Fruit fly (Drosophila melanogaster): ENCODE results near the gene CG6707.
A peak's percentile ranks its signal among the peaks of the same experiment; 100 is the strongest.

Gene CG6707

DNA sequence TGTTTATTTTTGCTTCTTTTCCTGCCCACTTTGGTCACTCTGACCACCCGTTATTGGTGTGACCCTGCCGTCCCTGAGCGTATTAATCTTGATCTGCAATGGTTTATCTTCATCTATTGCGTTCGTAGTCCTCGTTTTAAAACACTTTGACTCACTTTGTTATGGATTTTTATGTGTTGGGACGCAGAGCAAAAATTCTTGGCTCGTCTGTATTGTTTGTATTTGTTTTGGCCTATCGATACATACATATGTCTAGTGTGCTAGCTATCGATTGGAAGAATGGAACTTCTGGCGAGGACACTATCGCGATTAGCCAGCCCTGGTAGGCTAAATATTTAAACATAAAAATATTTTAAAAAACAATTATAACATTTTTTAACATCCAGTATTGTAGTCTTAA lies 38.8 kb downstream of the CG6707 start, which contains the start of gene CG10809:
Gene CG10809, minus strand, starts transcription at position 266 of the 400 bp plus-strand sequence.
- TF ChIP-seq hbn (GFP tag; IDR thresholded peaks at IDR 0.05; ENCODE audit: partially characterized antibody), result peak; percentile 79
- no peak for TF ChIP-seq CG4404 (GFP tag; IDR thresholded peaks at IDR 0.05)
- peak; percentile 64 for TF ChIP-seq CG8924 (tag; optimal IDR thresholded peaks at IDR 0.05)
- TF ChIP-seq CG17385 (GFP tag; optimal IDR thresholded peaks at IDR 0.05), result peak; percentile 6
- no peak for TF ChIP-seq dysf (GFP tag; IDR thresholded peaks at IDR 0.05)
- TF ChIP-seq CG11723 (GFP tag; optimal IDR thresholded peaks at IDR 0.05), result no peak
- peak; percentile 80 for TF ChIP-seq row (GFP tag; IDR thresholded peaks at IDR 0.05)
- peak; percentile 72 for TF ChIP-seq gfzf (GFP tag; optimal IDR thresholded peaks at IDR 0.05)
- TF ChIP-seq amos (GFP tag; IDR thresholded peaks at IDR 0.05; ENCODE audit: partially characterized antibody), result peak; percentile 96
- TF ChIP-seq ftz-f1 (GFP tag; optimal IDR thresholded peaks at IDR 0.05), result no peak
- TF ChIP-seq odd (GFP tag; optimal IDR thresholded peaks at IDR 0.05), result no peak
- TF ChIP-seq az2 (GFP tag; optimal IDR thresholded peaks at IDR 0.05), result no peak
- no peak for TF ChIP-seq salm (tag; optimal IDR thresholded peaks at IDR 0.05)
- TF ChIP-seq CG17802 (tag; optimal IDR thresholded peaks at IDR 0.05), result no peak
- TF ChIP-seq CG2120 (GFP tag; optimal IDR thresholded peaks at IDR 0.05), result peak; percentile 55
- no peak for TF ChIP-seq CG10321 (GFP tag; IDR thresholded peaks at IDR 0.05)
- peak; percentile 87 for TF ChIP-seq CG15514 (GFP tag; optimal IDR thresholded peaks at IDR 0.05)
- TF ChIP-seq sc (optimal IDR thresholded peaks at IDR 0.05), result no peak
- no peak for TF ChIP-seq sc (GFP tag; optimal IDR thresholded peaks at IDR 0.05)
- TF ChIP-seq MBD-R2 (GFP tag; IDR thresholded peaks at IDR 0.05), result peak; percentile 76
- TF ChIP-seq CG15696 (tag; optimal IDR thresholded peaks at IDR 0.05), result peak; percentile 42
- peak; percentile 34 for TF ChIP-seq CG8290 (GFP tag; optimal IDR thresholded peaks at IDR 0.05)
- TF ChIP-seq CG8290 (tag; optimal IDR thresholded peaks at IDR 0.05), result no peak
- TF ChIP-seq oc (tag; optimal IDR thresholded peaks at IDR 0.05), result no peak
- TF ChIP-seq Max (GFP tag; optimal IDR thresholded peaks at IDR 0.05), result peak; percentile 44
- TF ChIP-seq Side (GFP tag; optimal IDR thresholded peaks at IDR 0.05), result no peak
- peak; percentile 43 for TF ChIP-seq CG3995 (GFP tag; optimal IDR thresholded peaks at IDR 0.05)
- peak; percentile 88 for TF ChIP-seq CG9797 (GFP tag; optimal IDR thresholded peaks at IDR 0.05)
- TF ChIP-seq CG34224 (GFP tag; IDR thresholded peaks at IDR 0.05; ENCODE audit: partially characterized antibody), result peak; percentile 92
- TF ChIP-seq CG3847 (GFP tag; IDR thresholded peaks at IDR 0.05), result peak; percentile 22; the same call in 1 of the 2 replicates
- TF ChIP-seq exex (tag; optimal IDR thresholded peaks at IDR 0.05), result peak; percentile 8
- TF ChIP-seq CG2116 (GFP tag; optimal IDR thresholded peaks at IDR 0.05), result peak; percentile 85
- no peak for TF ChIP-seq E2f1 (GFP tag; IDR thresholded peaks at IDR 0.05)
- TF ChIP-seq CG5953 (GFP tag; IDR thresholded peaks at IDR 0.05), result no peak
- peak; percentile 95 for TF ChIP-seq CG16813 (GFP tag; IDR thresholded peaks at IDR 0.05; ENCODE audit: partially characterized antibody)
- TF ChIP-seq pzg (GFP tag; optimal IDR thresholded peaks at IDR 0.05), result peak; percentile 85
- no peak for TF ChIP-seq Hr39 (optimal IDR thresholded peaks at IDR 0.05)
- TF ChIP-seq CG18764 (GFP tag; optimal IDR thresholded peaks at IDR 0.05), result peak; percentile 22
- peak; percentile 40; the same call in 2 of the 3 replicates for TF ChIP-seq Aef1 (GFP tag; IDR thresholded peaks at IDR 0.05)
- peak; percentile 95 for TF ChIP-seq CG13287 (GFP tag; IDR thresholded peaks at IDR 0.05; ENCODE audit: partially characterized antibody)
- TF ChIP-seq eve (GFP tag; optimal IDR thresholded peaks at IDR 0.05), result no peak
- TF ChIP-seq nerfin-1 (tag; optimal IDR thresholded peaks at IDR 0.05), result peak; percentile 63
- TF ChIP-seq CG4617 (GFP tag; optimal IDR thresholded peaks at IDR 0.05; ENCODE audit: borderline replicate concordance), result peak; percentile 97
- peak; percentile 59 for TF ChIP-seq E2f2 (GFP tag; IDR thresholded peaks at IDR 0.05)
- peak; percentile 88 for TF ChIP-seq sna (GFP tag; IDR thresholded peaks at IDR 0.05; ENCODE audit: partially characterized antibody)
- peak; percentile 94 for TF ChIP-seq Sin3A (optimal IDR thresholded peaks at IDR 0.05)
- TF ChIP-seq Sry-δ (GFP tag; optimal IDR thresholded peaks at IDR 0.05), result peak; percentile 91
- TF ChIP-seq CG13123 (GFP tag; optimal IDR thresholded peaks at IDR 0.05), result peak; percentile 25
- peak; percentile 37 for TF ChIP-seq CG12155 (GFP tag; optimal IDR thresholded peaks at IDR 0.05)
- TF ChIP-seq CG13424 (tag; optimal IDR thresholded peaks at IDR 0.05), result peak; percentile 16
- no peak for TF ChIP-seq kay (GFP tag; optimal IDR thresholded peaks at IDR 0.05)
- peak; percentile 57 for TF ChIP-seq CG2712 (tag; optimal IDR thresholded peaks at IDR 0.05)

All from whole organism, embryonic.